Worm (Caenorhabditis elegans) whole organism, dauer: ENCODE measurements around the gene lad-2.
"Not testable (repeated sequence)": the region's sequence is repeated elsewhere in the genome, so short reads cannot be mapped to it uniquely, and the experiment has no call there.

Experiments
- unc-62 ChIP-seq: sonication (generic microtip); optimal IDR thresholded peaks from 2 replicates; lab custom pipeline; 2017; ENCODE audit warnings: missing biosample characterization, missing genetic modification reagents, missing genetic modification characterization

lad-2 gene

DNA sequence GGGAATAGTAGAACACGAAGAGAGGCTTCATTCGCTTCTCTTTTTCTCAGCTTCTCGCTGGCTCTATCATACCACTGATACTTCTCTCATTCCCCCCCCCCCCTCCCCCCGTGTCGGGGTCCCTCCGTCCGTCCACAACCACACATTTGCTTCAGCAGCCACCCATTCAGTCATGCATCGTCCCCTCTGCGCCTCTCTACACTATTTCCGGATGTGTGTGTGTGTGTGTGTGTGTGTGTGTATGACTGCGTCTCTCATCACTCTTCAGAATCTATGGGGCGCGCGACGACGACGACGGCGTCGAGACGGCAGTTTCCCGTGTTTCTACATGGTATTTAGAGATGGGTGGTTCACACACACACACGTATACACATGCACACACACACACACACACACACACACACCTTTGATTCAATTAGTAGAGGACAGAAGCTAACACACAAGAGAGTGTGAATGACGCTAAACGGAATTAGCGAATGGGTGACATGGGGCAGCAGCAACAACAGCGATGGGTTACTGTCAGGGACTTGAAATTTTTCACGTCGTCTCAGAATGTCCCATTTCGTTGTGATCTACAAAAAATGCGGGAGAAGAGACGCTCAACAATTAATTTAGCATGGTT is 15.1 kb upstream of the lad-2 start:
- TF ChIP-seq unc-62 (GFP tag; lab: Kevin White, UChicago), result no peak

ce11 chrIV:2990519-2990918 is 12.2 kb upstream of the lad-2 start:
- TF ChIP-seq unc-62 (GFP tag; lab: Kevin White, UChicago), result no peak

DNA sequence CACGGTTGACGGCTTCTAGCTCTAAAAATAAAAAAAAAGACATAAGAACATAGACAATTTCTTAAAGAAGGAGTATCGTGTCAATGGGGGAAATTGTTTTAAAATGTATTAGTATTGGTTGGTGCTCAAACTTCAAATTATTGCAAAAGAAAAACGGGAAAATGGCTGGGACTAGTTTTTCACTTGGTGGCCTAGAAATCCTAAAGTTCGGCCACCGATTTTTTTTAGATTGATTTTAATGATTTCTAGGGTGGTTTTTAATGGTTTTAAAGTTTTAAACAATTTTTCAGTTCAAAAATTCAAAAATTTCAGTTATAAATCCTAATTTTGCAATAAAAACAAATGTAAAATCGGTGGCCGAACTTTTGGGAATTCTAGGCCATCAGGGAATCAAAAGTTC is 8.4 kb upstream of the lad-2 start:
- TF ChIP-seq unc-62 (GFP tag; lab: Kevin White, UChicago), result no peak

ce11 chrIV:2982443-2982842 is 4.2 kb upstream of the lad-2 start:
- no peak for TF ChIP-seq unc-62 (GFP tag; lab: Kevin White, UChicago)

DNA sequence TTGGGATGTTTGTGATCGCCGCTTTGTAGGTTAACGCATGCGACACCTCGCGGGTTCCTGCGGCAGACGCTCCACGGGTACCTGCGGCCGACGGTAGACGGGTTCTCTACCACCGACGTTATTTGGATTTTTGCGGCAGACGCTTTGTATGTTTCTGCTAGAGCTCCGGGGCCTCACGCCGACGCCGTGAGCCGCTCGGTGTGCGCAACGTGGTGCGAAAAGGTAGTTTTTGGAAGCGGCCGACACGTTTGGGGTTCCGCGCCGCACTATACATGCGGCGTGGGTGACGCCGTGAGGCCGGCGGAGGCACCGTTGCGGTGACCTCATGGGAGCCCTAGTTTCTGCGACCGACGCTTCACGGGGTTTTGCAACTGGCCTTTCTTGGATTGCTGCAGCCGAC is 7.2 kb downstream of the lad-2 start:
- TF ChIP-seq unc-62 (GFP tag; lab: Kevin White, UChicago), result no peak

ce11 chrIV:2969399-2969990 is 8.8 kb downstream of the lad-2 start, which contains the start of gene Y54G2A.57:
Y54G2A.57 (plus strand) TSS chrIV:2969940.
- no peak for TF ChIP-seq unc-62 (GFP tag; lab: Kevin White, UChicago)

DNA sequence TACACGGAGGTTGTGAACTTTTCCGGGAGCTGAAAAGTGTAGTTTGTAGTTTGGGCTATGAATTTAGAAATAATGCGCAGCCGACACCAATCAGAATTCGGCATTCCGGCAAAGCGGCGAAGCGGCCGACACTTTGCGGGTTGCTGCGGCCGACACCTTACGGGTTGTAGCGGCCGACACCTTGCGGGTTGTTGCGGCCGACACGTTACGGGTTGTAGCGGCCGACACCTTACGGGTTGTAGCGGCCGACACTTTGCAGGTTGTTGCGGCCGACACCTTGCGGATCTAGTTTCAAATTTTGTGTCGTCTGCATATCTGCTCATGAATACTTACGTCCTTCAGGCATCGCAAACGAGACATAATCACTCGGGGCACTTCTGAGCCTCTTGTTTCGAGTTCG is 11.4 kb downstream of the lad-2 start:
- TF ChIP-seq unc-62 (GFP tag; lab: Kevin White, UChicago), result no peak

DNA sequence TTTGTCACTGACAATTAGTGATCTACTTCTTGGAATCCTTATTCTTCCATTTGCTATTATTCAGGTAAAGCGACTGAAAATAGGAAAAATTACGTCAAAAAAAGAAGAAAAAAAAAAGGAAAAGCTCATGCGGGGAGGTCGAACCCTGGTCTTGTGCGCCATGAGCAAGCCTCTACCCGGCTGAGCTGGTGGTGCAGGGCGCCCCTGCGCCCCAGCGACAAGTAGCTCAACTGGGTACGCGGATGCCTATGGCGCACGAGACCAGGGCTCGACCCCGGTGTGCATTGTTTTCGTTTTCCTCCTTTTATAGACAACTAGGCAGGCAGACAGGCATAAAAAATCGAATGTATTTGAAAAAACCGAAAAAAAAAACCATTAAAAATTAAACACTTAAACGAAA is 18.0 kb downstream of the lad-2 start:
- TF ChIP-seq unc-62 (GFP tag; lab: Kevin White, UChicago), result no peak

- no peak for TF ChIP-seq unc-62 (GFP tag; lab: Kevin White, UChicago)
Observed at ce11 chrIV:2959798-2960197, 18.5 kb downstream of the lad-2 start, which contains the start of gene ser-6. ser-6 (plus strand) TSS chrIV:2960098.

- no peak for TF ChIP-seq unc-62 (GFP tag; lab: Kevin White, UChicago)
Observed at ce11 chrIV:2935194-2935593, 43.1 kb downstream of the lad-2 start.

- no peak for TF ChIP-seq unc-62 (GFP tag; lab: Kevin White, UChicago)
Observed at ce11 chrIV:2931228-2931627, 47.1 kb downstream of the lad-2 start, which contains the start of gene samt-1. samt-1 (plus strand) TSS chrIV:2931403.

- TF ChIP-seq unc-62 (GFP tag; lab: Kevin White, UChicago), result no peak
Observed at ce11 chrIV:2928409-2928808, 49.9 kb downstream of the lad-2 start, which contains the start of gene manf-1. manf-1 (minus strand) TSS chrIV:2928421.

ce11 chrIV:2925591-2925990 is 52.7 kb downstream of the lad-2 start, which contains the start of gene ubc-13:
ubc-13 (minus strand) TSS chrIV:2925691.
- no peak for TF ChIP-seq unc-62 (GFP tag; lab: Kevin White, UChicago)

DNA sequence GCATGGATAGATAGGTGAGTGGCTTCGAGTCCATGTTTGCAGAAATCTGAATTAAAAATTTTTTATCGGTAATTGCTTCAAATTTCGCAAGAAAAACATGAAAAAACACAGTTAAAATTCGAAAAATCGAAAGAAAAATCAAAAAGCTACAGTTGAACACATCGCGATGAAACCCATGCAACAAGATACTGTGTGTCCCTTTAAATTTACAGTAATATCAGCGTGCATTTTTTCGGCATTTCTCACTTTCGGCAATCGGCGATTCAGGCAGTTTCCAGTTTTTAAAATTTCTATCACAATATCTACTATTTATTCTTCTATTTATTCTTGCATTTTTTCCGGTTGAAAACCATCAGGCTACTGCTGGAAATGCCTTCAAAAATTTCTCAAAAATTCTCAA is 56.1 kb downstream of the lad-2 start, which contains the start of gene fbxc-45:
Gene fbxc-45 (minus strand): TSS at position 48 of the 400 bp plus-strand sequence.
- no peak for TF ChIP-seq unc-62 (GFP tag; lab: Kevin White, UChicago)

DNA sequence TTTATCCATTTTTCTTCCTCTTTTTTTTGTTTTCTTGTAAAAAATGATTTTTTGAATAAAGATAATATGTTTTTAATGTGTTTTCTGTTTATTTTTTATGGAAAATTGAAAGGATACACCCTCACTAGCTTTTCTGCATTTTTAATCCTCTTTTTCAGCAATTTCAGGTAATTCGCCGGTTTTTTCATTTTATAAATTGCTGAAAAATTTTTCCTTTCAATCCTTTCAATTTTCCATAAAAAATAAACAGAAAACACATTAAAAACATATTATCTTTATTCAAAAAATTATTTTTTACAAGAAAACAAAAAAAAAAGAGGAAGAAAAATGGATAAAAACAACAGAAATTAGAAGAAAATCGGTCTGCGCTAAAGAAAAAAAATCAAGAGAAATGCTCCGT is 60.6 kb downstream of the lad-2 start, which contains the start of gene Y54G2A.50:
Gene Y54G2A.50 (plus strand): TSS at position 301 of the 400 bp plus-strand sequence.
- not testable (repeated sequence) for TF ChIP-seq unc-62 (GFP tag; lab: Kevin White, UChicago)

DNA sequence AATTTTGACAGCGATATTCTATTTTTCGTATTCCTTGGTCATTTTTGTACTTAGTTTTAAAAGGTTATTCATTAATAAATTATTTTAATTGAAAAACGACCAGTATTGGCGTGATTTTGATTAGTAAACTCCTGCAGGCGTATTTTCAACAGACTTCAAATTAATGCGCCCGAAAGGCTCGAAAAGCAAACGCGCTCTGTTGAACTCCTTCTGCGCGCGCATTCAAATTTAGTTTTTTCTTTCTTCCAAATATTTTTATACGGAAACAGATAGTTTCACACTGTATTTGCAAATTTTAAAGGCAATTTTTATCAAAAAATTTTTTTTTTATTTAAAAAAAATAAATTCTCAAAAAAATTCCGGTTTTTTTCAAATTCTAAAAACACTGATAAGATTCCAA is 62.2 kb downstream of the lad-2 start:
- no peak for TF ChIP-seq unc-62 (GFP tag; lab: Kevin White, UChicago)

DNA sequence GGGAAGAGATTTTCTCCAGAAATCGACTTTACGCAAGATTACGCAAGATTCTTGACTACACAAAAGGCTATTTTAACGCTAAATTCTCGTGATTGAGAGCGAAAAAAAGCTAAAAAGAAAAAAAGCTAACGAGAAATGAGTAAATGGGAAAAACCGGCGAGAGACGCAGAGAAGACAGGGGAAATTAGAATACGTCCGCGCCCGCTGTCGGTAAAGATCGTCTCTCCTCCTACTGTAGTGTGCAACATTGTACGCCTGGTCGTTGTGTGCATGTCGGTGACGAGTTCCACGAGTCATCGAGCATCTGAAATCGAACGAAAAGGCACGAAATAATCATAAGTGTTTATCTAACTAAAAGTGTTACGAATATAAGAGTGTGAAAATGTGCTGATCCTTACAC is 63.7 kb downstream of the lad-2 start:
- no peak for TF ChIP-seq unc-62 (GFP tag; lab: Kevin White, UChicago)
